Fruit fly (Drosophila melanogaster): ENCODE measurements around the gene CG11583.

Gene CG11583

dm6 chr3L:4263502-4263901 is 19.1 kb downstream of the CG11583 start, which contains the start of gene CG1273:
TSS of gene CG1273 (plus strand) at chr3L:4263719.
- no peak for TF ChIP-seq NFAT (GFP tag; IDR thresholded peaks at IDR 0.05)
- 0 out of 3 replicates have a peak, but pooled peaks have one; percentile 36 for TF ChIP-seq Opbp (GFP tag; IDR thresholded peaks at IDR 0.05; ENCODE audit: partially characterized antibody)
- TF ChIP-seq sug (tag; optimal IDR thresholded peaks at IDR 0.05): peak; percentile 16
- no peak for TF ChIP-seq CG12219 (GFP tag; optimal IDR thresholded peaks at IDR 0.05)
- peak; percentile 55 for TF ChIP-seq oc (tag; optimal IDR thresholded peaks at IDR 0.05)
- TF ChIP-seq Blimp-1 (GFP tag; optimal IDR thresholded peaks at IDR 0.05): peak; percentile 76
- TF ChIP-seq h (optimal IDR thresholded peaks at IDR 0.05): no peak
- TF ChIP-seq Chrac-16 (GFP tag; optimal IDR thresholded peaks at IDR 0.05): no peak
- TF ChIP-seq Drgx (GFP tag; IDR thresholded peaks at IDR 0.05): no peak
- no peak for TF ChIP-seq Dek (tag; optimal IDR thresholded peaks at IDR 0.05)
- TF ChIP-seq mirr (GFP tag; optimal IDR thresholded peaks at IDR 0.05): no peak
- TF ChIP-seq CG18619 (GFP tag; optimal IDR thresholded peaks at IDR 0.05): no peak
- peak; percentile 47; the same call in 1 of the 3 replicates for TF ChIP-seq CG6791 (GFP tag; IDR thresholded peaks at IDR 0.05; ENCODE audit: partially characterized antibody)
- TF ChIP-seq HLHmδ (GFP tag; optimal IDR thresholded peaks at IDR 0.05): peak; percentile 15
- no peak for TF ChIP-seq CG10209 (GFP tag; optimal IDR thresholded peaks at IDR 0.05)
- no peak for TF ChIP-seq ewg (GFP tag; optimal IDR thresholded peaks at IDR 0.05)
- 0 out of 3 replicates have a peak, but pooled peaks have one; percentile 9 for TF ChIP-seq ci (GFP tag; IDR thresholded peaks at IDR 0.05)
- TF ChIP-seq CG11085 (GFP tag; IDR thresholded peaks at IDR 0.05): no peak
- no peak for TF ChIP-seq CG11696 (GFP tag; IDR thresholded peaks at IDR 0.05)
- no peak for TF ChIP-seq CG13624 (GFP tag; optimal IDR thresholded peaks at IDR 0.05)
- TF ChIP-seq sens (GFP tag): peak; percentile 67
- TF ChIP-seq bbx (GFP tag; IDR thresholded peaks at IDR 0.05; ENCODE audit: partially characterized antibody): peak; percentile 15; the same call in 1 of the 2 replicates
- TF ChIP-seq Lpt (GFP tag; optimal IDR thresholded peaks at IDR 0.05): no peak
- no peak for TF ChIP-seq fd64A (GFP tag; optimal IDR thresholded peaks at IDR 0.05)
- peak; percentile 27 for TF ChIP-seq CG10462 (GFP tag; optimal IDR thresholded peaks at IDR 0.05)
- no peak for TF ChIP-seq repo (GFP tag; optimal IDR thresholded peaks at IDR 0.05)
- no peak for TF ChIP-seq CG7963 (GFP tag; IDR thresholded peaks at IDR 0.05; ENCODE audit: partially characterized antibody)
- no peak for TF ChIP-seq ranshi (GFP tag; IDR thresholded peaks at IDR 0.05)
- peak; percentile 48; the same call in 1 of the 2 replicates for TF ChIP-seq ara (GFP tag; IDR thresholded peaks at IDR 0.05)
- no peak for TF ChIP-seq sna (GFP tag; IDR thresholded peaks at IDR 0.05; ENCODE audit: partially characterized antibody)
- TF ChIP-seq maf-S (GFP tag; optimal IDR thresholded peaks at IDR 0.05): no peak
- no peak for TF ChIP-seq Aef1 (GFP tag; IDR thresholded peaks at IDR 0.05)
- TF ChIP-seq CG32772 (GFP tag; IDR thresholded peaks at IDR 0.05): no peak
- TF ChIP-seq knrl (GFP tag; IDR thresholded peaks at IDR 0.05; ENCODE audit: partially characterized antibody): peak; percentile 23; the same call in 1 of the 3 replicates
- TF ChIP-seq vvl (GFP tag; IDR thresholded peaks at IDR 0.05): 0 out of 2 replicates have a peak, but pooled peaks have one; percentile 47
- TF ChIP-seq chm (GFP tag; IDR thresholded peaks at IDR 0.05): peak; percentile 46; the same call in 1 of the 2 replicates
- peak; percentile 67 for TF ChIP-seq CG3163 (GFP tag; optimal IDR thresholded peaks at IDR 0.05)
- TF ChIP-seq Jarid2 (GFP tag; optimal IDR thresholded peaks at IDR 0.05): peak; percentile 28
- TF ChIP-seq Trl (optimal IDR thresholded peaks at IDR 0.05): peak in 1 of 2 experiments; percentile 64
- no peak for TF ChIP-seq Trl (GFP tag; optimal IDR thresholded peaks at IDR 0.05)
- 0 out of 2 replicates have a peak, but pooled peaks have one; percentile 6 for TF ChIP-seq Xrp1 (GFP tag; IDR thresholded peaks at IDR 0.05)

DNA sequence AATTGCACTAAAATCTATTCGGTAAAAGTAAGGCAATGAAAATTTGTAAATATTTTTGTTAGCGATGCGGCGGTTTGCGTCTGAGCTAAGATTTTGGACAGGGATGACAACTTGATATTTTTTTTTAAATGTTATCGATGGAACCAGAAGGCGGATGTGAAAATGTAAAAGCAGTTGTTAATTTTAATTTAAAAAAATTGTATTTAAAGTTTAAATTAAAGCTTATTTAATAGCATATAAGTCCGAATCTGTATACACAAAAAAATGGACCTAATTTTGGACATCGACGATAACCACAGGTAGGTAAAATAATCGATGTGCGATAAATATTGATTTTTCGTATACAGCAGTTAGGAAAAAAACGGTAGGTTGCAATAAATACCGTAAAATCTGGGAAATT is 20.2 kb downstream of the CG11583 start, which contains the start of the genes CG11586 and VhaM9.7-a:
TSS of gene CG11586 (minus strand) at position 87 of the 400 bp plus-strand sequence.
TSS of gene VhaM9.7-a (plus strand) at position 322 of the 400 bp plus-strand sequence.
- TF ChIP-seq CG31224 (GFP tag; IDR thresholded peaks at IDR 0.05): no peak
- TF ChIP-seq klu (GFP tag; IDR thresholded peaks at IDR 0.05): no peak
- no peak for TF ChIP-seq zen (tag; optimal IDR thresholded peaks at IDR 0.05)
- TF ChIP-seq al (GFP tag; IDR thresholded peaks at IDR 0.05): no peak
- TF ChIP-seq CG7839 (tag; optimal IDR thresholded peaks at IDR 0.05): peak; percentile 26
- no peak for TF ChIP-seq D (optimal IDR thresholded peaks at IDR 0.05)
- TF ChIP-seq D (GFP tag; optimal IDR thresholded peaks at IDR 0.05): no peak
- TF ChIP-seq Mrtf (GFP tag; IDR thresholded peaks at IDR 0.05): no peak
- no peak for TF ChIP-seq HLH54F (GFP tag; optimal IDR thresholded peaks at IDR 0.05)
- TF ChIP-seq CG4424 (GFP tag; optimal IDR thresholded peaks at IDR 0.05): peak; percentile 19
- no peak for TF ChIP-seq Dfd (GFP tag; optimal IDR thresholded peaks at IDR 0.05)
- TF ChIP-seq CG1024 (GFP tag; IDR thresholded peaks at IDR 0.05): no peak
- no peak for TF ChIP-seq cas (GFP tag; IDR thresholded peaks at IDR 0.05)
- no peak for TF ChIP-seq CG7786 (GFP tag; optimal IDR thresholded peaks at IDR 0.05)
